Fruit fly (Drosophila melanogaster): ENCODE results near the gene Tgi.
A peak's percentile ranks its signal among the peaks of the same experiment; 100 is the strongest.

Tgi gene

DNA sequence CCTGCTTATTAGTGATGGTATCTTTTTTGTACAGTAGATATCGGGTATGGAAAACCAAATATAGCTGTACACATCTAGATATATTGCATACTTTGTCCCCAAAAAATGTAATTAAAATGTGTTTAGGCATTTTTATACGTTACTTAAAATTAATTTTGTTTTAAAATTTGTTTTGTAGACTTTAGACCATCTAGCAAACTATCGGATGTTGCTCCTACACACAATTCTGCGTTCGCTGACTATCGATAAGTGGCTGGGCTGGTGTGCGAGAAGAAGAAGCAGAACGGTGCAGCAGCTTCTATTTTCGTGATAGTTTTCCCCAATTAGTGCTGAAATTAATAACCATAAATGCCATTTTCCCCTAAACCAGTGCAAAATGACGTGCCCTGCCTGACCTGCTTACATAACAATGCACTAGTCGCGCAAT, 26.5 kb downstream of the Tgi start, which contains the start of the genes Vps36 and Liprin-beta (continued):
- TF ChIP-seq CG15073 (GFP tag; optimal IDR thresholded peaks at IDR 0.05) (peak; percentile 26), esg (GFP tag; conservative IDR thresholded peaks at IDR 0.05) (peak; percentile 87), CG6791 (GFP tag; IDR thresholded peaks at IDR 0.05; ENCODE audit: partially characterized antibody) (peak; percentile 92), CG32767 (GFP tag; IDR thresholded peaks at IDR 0.05) (peak; percentile 80), CG8281 (tag; optimal IDR thresholded peaks at IDR 0.05) (peak; percentile 44), trem (tag; optimal IDR thresholded peaks at IDR 0.05) (peak; percentile 87), CG9609 (GFP tag; optimal IDR thresholded peaks at IDR 0.05) (peak; percentile 92), Dip3 (GFP tag; optimal IDR thresholded peaks at IDR 0.05) (peak; percentile 94), CG11696 (GFP tag; IDR thresholded peaks at IDR 0.05) (no peak), knrl (GFP tag; IDR thresholded peaks at IDR 0.05; ENCODE audit: partially characterized antibody) (peak; percentile 99), kah (GFP tag; optimal IDR thresholded peaks at IDR 0.05) (peak; percentile 62), CG10959 (GFP tag; IDR thresholded peaks at IDR 0.05) (peak; percentile 75), pum (GFP tag; optimal IDR thresholded peaks at IDR 0.05) (peak; percentile 94), CG16813 (GFP tag; IDR thresholded peaks at IDR 0.05; ENCODE audit: partially characterized antibody) (peak; percentile 99), MBD-R2 (GFP tag; IDR thresholded peaks at IDR 0.05) (peak; percentile 97), chm (GFP tag; IDR thresholded peaks at IDR 0.05) (0 out of 2 replicates have a peak, but pooled peaks have one; percentile 32), chinmo (GFP tag; IDR thresholded peaks at IDR 0.05; ENCODE audit: partially characterized antibody) (peak; percentile 86; the same call in 1 of the 4 replicates), CG42726 (GFP tag; IDR thresholded peaks at IDR 0.05; ENCODE audit: partially characterized antibody) (peak; percentile 93), C15 (GFP tag; IDR thresholded peaks at IDR 0.05) (peak; percentile 76; the same call in 2 of the 3 replicates), CG16863 (GFP tag; optimal IDR thresholded peaks at IDR 0.05) (peak; percentile 84), CG12071 (GFP tag; optimal IDR thresholded peaks at IDR 0.05) (no peak), H2.0 (GFP tag; IDR thresholded peaks at IDR 0.05) (peak; percentile 89), en (GFP tag; optimal IDR thresholded peaks at IDR 0.05) (peak; percentile 43), CG13287 (GFP tag; IDR thresholded peaks at IDR 0.05; ENCODE audit: partially characterized antibody) (peak; percentile 97), CG15011 (GFP tag; optimal IDR thresholded peaks at IDR 0.05) (no peak), tio (GFP tag; optimal IDR thresholded peaks at IDR 0.05) (no peak), CG1603 (tag; optimal IDR thresholded peaks at IDR 0.05) (no peak), maf-S (GFP tag; optimal IDR thresholded peaks at IDR 0.05) (peak; percentile 90), CG30403 (GFP tag; optimal IDR thresholded peaks at IDR 0.05) (peak; percentile 96), CG9727 (GFP tag; optimal IDR thresholded peaks at IDR 0.05) (peak; percentile 83), Deaf1 (tag; optimal IDR thresholded peaks at IDR 0.05) (no peak), scrt (GFP tag; optimal IDR thresholded peaks at IDR 0.05) (peak; percentile 9), Taf1 (GFP tag; IDR thresholded peaks at IDR 0.05) (peak; percentile 75; the same call in 1 of the 2 replicates), Dref (GFP tag; IDR thresholded peaks at IDR 0.05) (peak; percentile 72), slp2 (GFP tag; optimal IDR thresholded peaks at IDR 0.05) (peak; percentile 80), CG2202 (tag; optimal IDR thresholded peaks at IDR 0.05) (peak; percentile 62), CG6175 (GFP tag; IDR thresholded peaks at IDR 0.05) (peak; percentile 94), CG12659 (GFP tag; optimal IDR thresholded peaks at IDR 0.05) (peak; percentile 92), fd3F (GFP tag; optimal IDR thresholded peaks at IDR 0.05) (peak; percentile 80), Poxn (GFP tag; IDR thresholded peaks at IDR 0.05) (peak; percentile 83), H15 (GFP tag; IDR thresholded peaks at IDR 0.05) (peak; percentile 68; the same call in 2 of the 3 replicates), CG2129 (GFP tag; IDR thresholded peaks at IDR 0.05; ENCODE audit: partially characterized antibody) (peak; percentile 95), D (optimal IDR thresholded peaks at IDR 0.05) (no peak), D (GFP tag; optimal IDR thresholded peaks at IDR 0.05) (no peak), Asciz (GFP tag; optimal IDR thresholded peaks at IDR 0.05) (no peak), CG34422 (GFP tag; IDR thresholded peaks at IDR 0.05) (peak; percentile 90), Hr3 (GFP tag; optimal IDR thresholded peaks at IDR 0.05) (peak; percentile 91), CG1832 (GFP tag; optimal IDR thresholded peaks at IDR 0.05) (no peak), run (tag; optimal IDR thresholded peaks at IDR 0.05) (peak; percentile 47), CG11695 (GFP tag; IDR thresholded peaks at IDR 0.05) (peak; percentile 69; the same call in 2 of the 3 replicates), Kr (GFP tag; optimal IDR thresholded peaks at IDR 0.05) (no peak)
